Fruit fly (Drosophila melanogaster): ENCODE measurements around the gene drl.

The drl gene

dm6 chr2L:19168095-19168697 lies 21.9 kb upstream of the drl start:
- TF ChIP-seq Dll (optimal IDR thresholded peaks at IDR 0.05) (no peak), CG8478 (optimal IDR thresholded peaks at IDR 0.05) (no peak), psq (optimal IDR thresholded peaks at IDR 0.05) (no peak), pan (optimal IDR thresholded peaks at IDR 0.05) (no peak), EcR (GFP tag; optimal IDR thresholded peaks at IDR 0.05) (no peak), usp (GFP tag; optimal IDR thresholded peaks at IDR 0.05) (no peak)

DNA sequence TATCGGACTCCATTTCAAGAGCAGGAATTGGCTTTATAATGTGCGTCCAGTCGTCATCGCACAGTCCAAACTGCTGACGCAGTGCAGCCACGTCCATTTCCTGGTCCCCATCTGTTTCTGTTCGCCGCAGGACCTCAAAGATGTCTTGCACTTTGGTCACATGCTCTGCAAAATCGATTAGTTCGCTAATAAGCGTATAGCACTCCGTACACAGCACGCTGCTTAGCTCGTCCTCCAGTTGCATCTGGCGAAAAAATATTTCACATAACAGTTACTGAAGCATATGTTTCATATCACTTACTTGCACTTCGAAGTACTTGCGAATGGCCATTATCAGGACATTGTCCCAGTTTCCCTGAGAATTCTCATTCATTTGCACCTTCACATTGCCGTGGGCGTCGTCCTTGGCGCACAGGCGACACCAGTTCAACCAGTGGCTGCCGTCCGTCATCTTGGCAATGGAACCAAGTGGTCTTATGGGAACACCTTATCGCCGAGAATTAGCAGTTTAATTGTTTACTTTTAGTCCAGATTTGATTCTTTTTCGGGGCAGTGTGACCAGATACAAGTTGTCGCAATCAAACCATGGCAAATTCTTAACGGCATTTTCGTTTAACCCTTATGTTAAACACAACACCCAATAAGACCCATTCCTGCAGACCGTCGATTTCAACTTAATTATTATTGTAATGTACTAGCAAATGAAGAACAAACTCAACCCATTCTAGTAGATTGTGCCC lies 8.8 kb upstream of the drl start, which contains the start of gene CG17568:
Gene CG17568, minus strand, starts transcription at position 550 of the 740 bp plus-strand sequence.
- TF ChIP-seq Dll (optimal IDR thresholded peaks at IDR 0.05) (no peak), pan (optimal IDR thresholded peaks at IDR 0.05) (no peak), CG8478 (optimal IDR thresholded peaks at IDR 0.05) (no peak), psq (optimal IDR thresholded peaks at IDR 0.05) (no peak), usp (GFP tag; optimal IDR thresholded peaks at IDR 0.05) (no peak), EcR (GFP tag; optimal IDR thresholded peaks at IDR 0.05) (no peak)

- TF ChIP-seq CG8478 (optimal IDR thresholded peaks at IDR 0.05) (no peak), pan (optimal IDR thresholded peaks at IDR 0.05) (no peak), psq (optimal IDR thresholded peaks at IDR 0.05) (no peak), Dll (optimal IDR thresholded peaks at IDR 0.05) (no peak), usp (GFP tag; optimal IDR thresholded peaks at IDR 0.05) (no peak), EcR (GFP tag; optimal IDR thresholded peaks at IDR 0.05) (no peak)
Observed at dm6 chr2L:19182710-19183109, 7.4 kb upstream of the drl start, which contains the start of gene CG42688. Gene CG42688 (minus strand): TSS chr2L:19182810.

dm6 chr2L:19183687-19184086 lies 6.5 kb upstream of the drl start, which contains the start of gene CG46059:
Gene CG46059 (minus strand): TSS chr2L:19183787.
- TF ChIP-seq Dll (optimal IDR thresholded peaks at IDR 0.05): no peak
- no peak for TF ChIP-seq CG8478 (optimal IDR thresholded peaks at IDR 0.05)
- TF ChIP-seq psq (optimal IDR thresholded peaks at IDR 0.05): no peak
- no peak for TF ChIP-seq EcR (GFP tag; optimal IDR thresholded peaks at IDR 0.05)
- no peak for TF ChIP-seq pan (optimal IDR thresholded peaks at IDR 0.05)
- TF ChIP-seq usp (GFP tag; optimal IDR thresholded peaks at IDR 0.05): no peak

DNA sequence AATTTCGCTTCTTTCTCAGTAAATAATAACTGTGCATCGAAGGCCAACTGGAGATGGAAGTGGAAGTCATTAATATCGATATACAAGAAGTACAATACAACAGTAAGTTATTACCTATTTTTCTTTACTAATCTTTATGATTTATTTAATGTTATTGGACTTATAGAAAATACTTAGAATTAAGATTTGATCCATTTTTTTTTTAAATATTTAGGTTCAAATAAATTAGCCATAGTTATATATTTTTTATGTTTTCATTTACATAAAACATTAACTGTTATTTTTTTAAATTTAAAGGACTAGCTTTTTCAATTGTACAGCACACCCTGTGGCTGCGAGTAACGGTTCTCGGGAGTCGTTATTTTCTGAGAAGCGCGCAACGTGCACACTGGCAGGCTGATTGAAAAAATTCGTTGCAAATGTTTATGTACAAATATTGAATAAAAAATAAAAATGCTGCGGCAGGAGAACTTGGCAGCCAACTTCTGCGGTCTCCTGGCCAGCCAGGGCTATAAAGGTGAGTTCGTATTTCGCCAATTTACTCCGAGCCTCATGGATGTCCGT lies 4.4 kb upstream of the drl start, which contains the start of the genes gammaTub37C and pigeon:
Gene gammaTub37C, minus strand, starts transcription at position 51 of the 564 bp plus-strand sequence.
Gene pigeon, plus strand, starts transcription at position 368 of the 564 bp plus-strand sequence.
- TF ChIP-seq pan (optimal IDR thresholded peaks at IDR 0.05) (no peak), EcR (GFP tag; optimal IDR thresholded peaks at IDR 0.05) (no peak)

dm6 chr2L:19191789-19192297 lies 1.7 kb downstream of the drl start:
- TF ChIP-seq EcR (GFP tag; optimal IDR thresholded peaks at IDR 0.05) (no peak), Dll (optimal IDR thresholded peaks at IDR 0.05) (no peak), pan (optimal IDR thresholded peaks at IDR 0.05) (no peak), psq (optimal IDR thresholded peaks at IDR 0.05) (no peak), usp (GFP tag; optimal IDR thresholded peaks at IDR 0.05) (no peak), CG8478 (optimal IDR thresholded peaks at IDR 0.05) (no peak)

DNA sequence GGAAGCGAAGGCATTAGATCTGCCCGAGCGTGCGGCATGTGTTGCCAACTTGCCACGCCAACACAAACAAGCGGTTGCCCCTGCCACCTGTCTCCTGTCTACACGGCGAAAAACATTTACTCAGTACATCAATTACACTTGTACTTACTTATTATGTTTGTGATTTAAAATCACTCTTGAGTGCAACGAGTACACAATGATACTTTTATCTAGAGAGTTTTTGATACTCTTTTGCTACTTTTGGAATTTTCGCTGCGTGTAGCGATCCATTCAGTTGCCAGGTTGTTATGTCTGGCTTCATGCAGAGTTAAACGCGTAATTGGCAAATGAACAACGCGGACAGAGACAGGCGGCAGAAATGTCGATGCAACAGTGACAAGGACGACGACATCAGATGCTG lies 3.6 kb downstream of the drl start:
- no peak for TF ChIP-seq psq (optimal IDR thresholded peaks at IDR 0.05)
- no peak for TF ChIP-seq pan (optimal IDR thresholded peaks at IDR 0.05)
- no peak for TF ChIP-seq EcR (GFP tag; optimal IDR thresholded peaks at IDR 0.05)

dm6 chr2L:19196443-19197044 lies 6.4 kb downstream of the drl start:
- TF ChIP-seq usp (GFP tag; optimal IDR thresholded peaks at IDR 0.05): no peak
- no peak for TF ChIP-seq CG8478 (optimal IDR thresholded peaks at IDR 0.05)
- no peak for TF ChIP-seq EcR (GFP tag; optimal IDR thresholded peaks at IDR 0.05)
- TF ChIP-seq pan (optimal IDR thresholded peaks at IDR 0.05): no peak
- no peak for TF ChIP-seq psq (optimal IDR thresholded peaks at IDR 0.05)
- no peak for TF ChIP-seq Dll (optimal IDR thresholded peaks at IDR 0.05)

DNA sequence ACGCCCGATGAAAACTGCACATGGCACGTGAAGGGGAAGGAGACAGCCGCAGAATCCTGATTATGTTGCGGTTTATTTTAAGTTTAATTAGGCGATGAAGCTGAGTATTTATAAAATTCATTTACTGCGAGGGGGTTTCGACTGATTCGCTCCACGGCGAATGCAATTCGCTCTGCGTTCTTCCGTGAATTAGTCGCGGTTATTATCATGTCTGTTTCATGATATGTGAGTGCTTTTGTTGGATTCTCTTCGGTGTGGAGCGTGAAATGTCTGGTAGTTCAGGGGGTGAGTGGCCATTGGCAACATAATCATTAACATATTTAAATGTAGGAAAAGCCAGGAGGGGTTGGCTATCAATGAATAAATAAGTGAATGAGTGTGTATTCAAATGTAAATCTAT lies 8.3 kb downstream of the drl start:
- no peak for TF ChIP-seq EcR (GFP tag; optimal IDR thresholded peaks at IDR 0.05)
- no peak for TF ChIP-seq psq (optimal IDR thresholded peaks at IDR 0.05)
- TF ChIP-seq pan (optimal IDR thresholded peaks at IDR 0.05): no peak

DNA sequence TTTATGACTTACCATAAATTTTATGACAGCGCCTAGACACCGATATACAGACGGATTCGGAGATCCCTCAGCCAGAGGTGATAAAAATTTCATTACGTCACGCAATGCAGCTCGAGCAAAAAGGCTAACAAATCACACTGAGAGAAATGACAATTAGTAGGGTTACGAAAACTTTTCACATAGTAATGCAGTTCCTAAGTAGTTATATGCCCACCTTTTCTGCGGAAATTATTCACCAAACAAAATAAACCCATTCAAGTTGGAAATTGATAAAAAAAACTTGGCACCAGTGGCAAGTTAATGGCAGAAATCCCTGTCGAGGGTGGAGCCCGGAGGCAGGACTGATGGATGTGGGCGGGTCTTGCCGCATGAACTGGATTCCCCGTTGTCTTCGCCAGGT lies 10.1 kb downstream of the drl start:
- TF ChIP-seq EcR (GFP tag; optimal IDR thresholded peaks at IDR 0.05) (no peak), psq (optimal IDR thresholded peaks at IDR 0.05) (no peak), usp (GFP tag; optimal IDR thresholded peaks at IDR 0.05) (no peak), CG8478 (optimal IDR thresholded peaks at IDR 0.05) (no peak), Dll (optimal IDR thresholded peaks at IDR 0.05) (no peak)

DNA sequence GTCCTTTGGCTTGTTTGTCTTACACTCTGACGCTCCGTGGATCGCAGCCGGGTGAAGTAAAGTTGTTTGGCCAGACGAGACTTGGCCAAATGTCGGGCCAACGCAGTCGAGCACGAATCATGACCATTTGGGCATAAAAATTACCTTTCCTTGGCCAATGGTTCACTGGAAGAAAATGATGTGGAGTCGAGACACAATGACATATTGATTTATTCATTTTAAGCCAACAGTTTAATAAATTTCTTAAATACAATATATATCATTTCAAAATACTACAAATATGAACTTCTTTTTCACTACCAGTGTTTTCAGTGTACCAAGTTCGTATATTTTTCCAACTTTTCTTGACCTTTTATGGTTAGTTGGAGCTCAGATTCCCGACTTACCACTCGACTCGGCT lies 11.7 kb downstream of the drl start:
- TF ChIP-seq psq (optimal IDR thresholded peaks at IDR 0.05) (no peak), usp (GFP tag; optimal IDR thresholded peaks at IDR 0.05) (no peak), CG8478 (optimal IDR thresholded peaks at IDR 0.05) (no peak), Dll (optimal IDR thresholded peaks at IDR 0.05) (no peak), pan (optimal IDR thresholded peaks at IDR 0.05) (no peak), EcR (GFP tag; optimal IDR thresholded peaks at IDR 0.05) (no peak)

DNA sequence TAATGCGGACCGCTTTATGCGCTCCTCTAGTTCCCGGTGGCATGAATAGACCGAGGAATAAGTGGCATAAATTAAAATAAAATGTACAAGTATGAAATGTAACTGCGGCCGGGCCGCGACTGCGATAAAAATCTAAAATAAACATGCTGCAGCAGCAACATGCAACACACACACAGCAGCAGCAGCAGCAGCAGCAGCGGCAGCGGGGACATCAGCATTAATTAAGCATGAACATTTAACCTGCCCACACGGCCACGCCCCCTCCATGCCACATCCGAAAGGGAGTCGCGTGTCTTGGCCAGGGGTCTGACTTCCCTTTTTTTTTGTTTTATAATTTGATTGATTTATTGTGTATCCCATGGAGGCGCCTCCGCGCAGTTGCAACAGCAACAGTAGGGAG lies 14.4 kb downstream of the drl start:
- TF ChIP-seq Dll (optimal IDR thresholded peaks at IDR 0.05) (no peak), CG8478 (optimal IDR thresholded peaks at IDR 0.05) (no peak), psq (optimal IDR thresholded peaks at IDR 0.05) (no peak), EcR (GFP tag; optimal IDR thresholded peaks at IDR 0.05) (no peak), usp (GFP tag; optimal IDR thresholded peaks at IDR 0.05) (no peak), pan (optimal IDR thresholded peaks at IDR 0.05) (no peak)
